Worm (Caenorhabditis elegans) whole organism, late embryonic: Measurements from ENCODE around the gene C34D10.5.
A peak's percentile ranks its signal among the peaks of the same experiment; 100 is the strongest.

Experiments used
- F13H6.1 ChIP-seq: sonication (generic microtip); optimal IDR thresholded peaks from 2 replicates; lab custom pipeline; 2016; ENCODE audit warnings: missing genetic modification characterization, missing compliant biosample characterization
- K02D7.2 ChIP-seq: sonication (generic microtip); optimal IDR thresholded peaks from 2 replicates; lab custom pipeline; 2017; ENCODE audit warnings: mild to moderate bottlenecking, missing genetic modification characterization, missing compliant biosample characterization
- ahr-1 ChIP-seq: sonication (generic microtip); optimal IDR thresholded peaks from 2 replicates; lab custom pipeline; 2016; ENCODE audit warnings: missing genetic modification characterization, missing compliant biosample characterization
- ceh-14 ChIP-seq: sonication (generic microtip); optimal IDR thresholded peaks from 2 replicates; lab custom pipeline; 2016; ENCODE audit warnings: missing genotype, missing genetic modification characterization, missing compliant biosample characterization
- ceh-18 ChIP-seq: sonication (generic microtip); optimal IDR thresholded peaks from 2 replicates; lab custom pipeline; 2016; ENCODE audit warnings: missing genetic modification characterization, missing compliant biosample characterization
- ceh-19 ChIP-seq: fragments of 200-800 bp; sonication (Bioruptor generic); optimal IDR thresholded peaks from 2 replicates; lab custom pipeline; 2018; ENCODE audit warnings: mild to moderate bottlenecking, missing genetic modification characterization, missing compliant biosample characterization
- ceh-22 ChIP-seq: sonication (generic microtip); optimal IDR thresholded peaks from 2 replicates; lab custom pipeline; 2017; ENCODE audit warnings: missing biosample characterization, missing genetic modification characterization
- ceh-24 ChIP-seq: sonication (generic microtip); optimal IDR thresholded peaks from 2 replicates; lab custom pipeline; 2016; ENCODE audit warnings: mild to moderate bottlenecking, missing genetic modification characterization, missing compliant biosample characterization
- ceh-30 ChIP-seq: fragments of 150-350 bp; optimal IDR thresholded peaks from 2 replicates; lab custom pipeline; 2014; ENCODE audit warnings: missing biosample characterization, missing genetic modification characterization
- ceh-34 ChIP-seq: sonication (generic microtip); optimal IDR thresholded peaks from 2 replicates; lab custom pipeline; 2016; ENCODE audit warnings: mild to moderate bottlenecking, missing genetic modification characterization, missing compliant biosample characterization
- ceh-45 ChIP-seq: fragments of 200-800 bp; sonication (Bioruptor generic); IDR thresholded peaks from 2 replicates; pipeline ENCODE4 v1.3.6; 2022; ENCODE audit warnings: missing genetic modification reagents, missing genetic modification characterization, missing compliant biosample characterization
- ceh-48 ChIP-seq: sonication (generic microtip); optimal IDR thresholded peaks from 2 replicates; lab custom pipeline; 2016; ENCODE audit warnings: missing genetic modification characterization, inconsistent platforms, missing compliant biosample characterization
- ceh-6 ChIP-seq: fragments of 200-800 bp; sonication (Bioruptor generic); optimal IDR thresholded peaks from 2 replicates; lab custom pipeline; 2018; ENCODE audit warnings: mild to moderate bottlenecking, missing genetic modification characterization, missing compliant biosample characterization
- ceh-9 ChIP-seq: sonication (generic microtip); optimal IDR thresholded peaks from 2 replicates; lab custom pipeline; 2016; ENCODE audit warnings: mild to moderate bottlenecking, missing genetic modification characterization, inconsistent platforms, missing compliant biosample characterization
- dve-1 ChIP-seq: sonication (generic microtip); optimal IDR thresholded peaks from 2 replicates; lab custom pipeline; 2017; ENCODE audit warnings: antibody characterized with exemption, mild to moderate bottlenecking, missing genetic modification characterization, missing compliant biosample characterization
- elt-2 ChIP-seq: sonication (generic microtip); optimal IDR thresholded peaks from 2 replicates; lab custom pipeline; 2016; ENCODE audit warnings: missing genetic modification reagents, missing genetic modification characterization, missing compliant biosample characterization
- elt-4 ChIP-seq: sonication (generic microtip); optimal IDR thresholded peaks from 2 replicates; lab custom pipeline; 2016; ENCODE audit warnings: missing genetic modification characterization, missing compliant biosample characterization
- fax-1 ChIP-seq: sonication (generic microtip); optimal IDR thresholded peaks from 2 replicates; lab custom pipeline; 2016; ENCODE audit warnings: missing genotype, missing genetic modification characterization, missing compliant biosample characterization
- fkh-6 ChIP-seq: sonication (generic microtip); optimal IDR thresholded peaks from 2 replicates; lab custom pipeline; 2016; ENCODE audit warnings: missing genetic modification characterization, missing compliant biosample characterization
- hlh-13 ChIP-seq: fragments of 200-800 bp; sonication (Bioruptor generic); optimal IDR thresholded peaks from 2 replicates; lab custom pipeline; 2018; ENCODE audit warnings: mild to moderate bottlenecking, missing genetic modification characterization, missing compliant biosample characterization
- hlh-15 ChIP-seq: sonication (generic microtip); optimal IDR thresholded peaks from 2 replicates; lab custom pipeline; 2016; ENCODE audit warnings: missing genetic modification characterization, missing compliant biosample characterization
- hlh-30 ChIP-seq: sonication (generic microtip); optimal IDR thresholded peaks from 2 replicates; lab custom pipeline; 2017; ENCODE audit warnings: antibody characterized with exemption, missing genetic modification characterization, missing compliant biosample characterization; ENCODE audit not compliant: insufficient read depth
- hlh-8 ChIP-seq: sonication (generic microtip); optimal IDR thresholded peaks from 2 replicates; lab custom pipeline; 2016; ENCODE audit warnings: missing genotype, missing genetic modification characterization, missing compliant biosample characterization
- lim-6 ChIP-seq: sonication (generic microtip); optimal IDR thresholded peaks from 2 replicates; lab custom pipeline; 2016; ENCODE audit warnings: missing genetic modification characterization, missing compliant biosample characterization
- madf-2 ChIP-seq: sonication (generic microtip); optimal IDR thresholded peaks from 2 replicates; lab custom pipeline; 2017; ENCODE audit warnings: missing genetic modification characterization, missing compliant biosample characterization
- nfya-1 ChIP-seq: sonication (generic microtip); optimal IDR thresholded peaks from 2 replicates; lab custom pipeline; 2017; ENCODE audit warnings: missing genetic modification characterization, mild to moderate bottlenecking, missing compliant biosample characterization, antibody characterized with exemption, moderate library complexity
- nhr-11 ChIP-seq: fragments of 150-350 bp; optimal IDR thresholded peaks from 2 replicates; lab custom pipeline; 2014; ENCODE audit warnings: missing biosample characterization, missing genetic modification characterization
- pat-9 ChIP-seq: fragments of 200-800 bp; sonication (Bioruptor generic); optimal IDR thresholded peaks from 2 replicates; lab custom pipeline; 2018; ENCODE audit warnings: mild to moderate bottlenecking, missing genetic modification characterization, moderate library complexity, missing compliant biosample characterization
- pax-1 ChIP-seq: fragments of 150-350 bp; optimal IDR thresholded peaks from 2 replicates; lab custom pipeline; 2014; ENCODE audit warnings: missing biosample characterization, missing genetic modification characterization
- pha-2 ChIP-seq: sonication (generic microtip); optimal IDR thresholded peaks from 2 replicates; lab custom pipeline; 2017; ENCODE audit warnings: mild to moderate bottlenecking, missing genetic modification characterization, missing compliant biosample characterization
- pha-4 ChIP-seq: fragments of 150-350 bp; optimal IDR thresholded peaks from 2 replicates; lab custom pipeline; 2018; ENCODE audit warnings: missing biosample characterization, missing genetic modification reagents, missing genetic modification characterization
- ref-2 ChIP-seq: sonication (generic microtip); optimal IDR thresholded peaks from 2 replicates; lab custom pipeline; 2016; ENCODE audit warnings: missing genetic modification characterization, missing compliant biosample characterization
- rnt-1 ChIP-seq: sonication (generic microtip); optimal IDR thresholded peaks from 2 replicates; lab custom pipeline; 2016; ENCODE audit warnings: missing genetic modification characterization, missing compliant biosample characterization
- sox-2 ChIP-seq: fragments of 200-800 bp; sonication (Bioruptor generic); IDR thresholded peaks from 2 replicates; pipeline ENCODE4 v1.3.6; 2022; ENCODE audit warnings: missing genetic modification reagents, missing genetic modification characterization, missing compliant biosample characterization
- syd-9 ChIP-seq: sonication (generic microtip); optimal IDR thresholded peaks from 2 replicates; lab custom pipeline; 2016; ENCODE audit warnings: mild to moderate bottlenecking, missing genetic modification characterization, moderate library complexity, missing compliant biosample characterization
- tbx-2 ChIP-seq: sonication (generic microtip); optimal IDR thresholded peaks from 2 replicates; lab custom pipeline; 2016; ENCODE audit warnings: missing genetic modification characterization, missing compliant biosample characterization
- ttx-3 ChIP-seq: sonication (generic microtip); optimal IDR thresholded peaks from 2 replicates; lab custom pipeline; 2016; ENCODE audit warnings: missing genetic modification reagents, missing genetic modification characterization, missing compliant biosample characterization
- unc-3 ChIP-seq, 2 experiments: fragments of 200-800 bp in 1 of 2; sonication (Bioruptor generic) in 1 of 2; sonication (generic microtip) in 1 of 2; conservative IDR thresholded peaks in 1 of 2; optimal IDR thresholded peaks in 1 of 2; 2 replicates each; pipeline versions ENCODE4 v1.3.6 to Lab custom; 2016 to 2022; ENCODE audit warnings: missing compliant biosample characterization in 2 of 2, missing genetic modification characterization in 2 of 2, missing genetic modification reagents in 1 of 2
- unc-55 ChIP-seq: sonication (generic microtip); optimal IDR thresholded peaks from 2 replicates; lab custom pipeline; 2017; ENCODE audit warnings: missing biosample characterization, missing genetic modification reagents, missing genetic modification characterization
- zip-5 ChIP-seq: sonication (generic microtip); optimal IDR thresholded peaks from 2 replicates; lab custom pipeline; 2016; ENCODE audit warnings: missing genetic modification characterization, missing compliant biosample characterization
- ztf-16 ChIP-seq: sonication (generic microtip); optimal IDR thresholded peaks from 2 replicates; lab custom pipeline; 2017; ENCODE audit warnings: missing genetic modification characterization, missing compliant biosample characterization

C34D10.5 gene

DNA sequence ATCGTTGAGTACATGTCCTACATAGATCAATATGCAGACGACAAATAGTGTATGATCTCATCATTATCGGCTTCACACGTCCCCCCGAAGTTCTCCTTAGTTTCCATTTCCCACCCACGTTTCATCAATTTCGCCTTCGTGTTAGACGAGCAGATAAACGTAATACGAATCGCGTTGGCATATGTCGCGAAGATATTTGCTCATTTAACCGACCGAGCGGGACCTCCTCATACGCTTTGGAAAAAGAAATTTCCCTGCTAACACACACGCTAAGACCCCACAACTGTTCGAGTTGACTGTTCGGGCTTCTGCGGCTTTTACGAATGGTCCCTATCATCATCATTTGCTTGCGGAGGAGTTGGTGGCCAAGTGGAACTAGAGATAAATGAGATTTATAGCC is 36.7 kb downstream of the C34D10.5 start:
- TF ChIP-seq ceh-18, result peak; percentile 3
- no peak for TF ChIP-seq dve-1
- TF ChIP-seq unc-55 (GFP tag; lab: Kevin White, UChicago), result peak; percentile 26
- peak; percentile 42 for TF ChIP-seq ceh-34
- peak; percentile 78 for TF ChIP-seq rnt-1 (tag; lab: Kevin White, UChicago)

DNA sequence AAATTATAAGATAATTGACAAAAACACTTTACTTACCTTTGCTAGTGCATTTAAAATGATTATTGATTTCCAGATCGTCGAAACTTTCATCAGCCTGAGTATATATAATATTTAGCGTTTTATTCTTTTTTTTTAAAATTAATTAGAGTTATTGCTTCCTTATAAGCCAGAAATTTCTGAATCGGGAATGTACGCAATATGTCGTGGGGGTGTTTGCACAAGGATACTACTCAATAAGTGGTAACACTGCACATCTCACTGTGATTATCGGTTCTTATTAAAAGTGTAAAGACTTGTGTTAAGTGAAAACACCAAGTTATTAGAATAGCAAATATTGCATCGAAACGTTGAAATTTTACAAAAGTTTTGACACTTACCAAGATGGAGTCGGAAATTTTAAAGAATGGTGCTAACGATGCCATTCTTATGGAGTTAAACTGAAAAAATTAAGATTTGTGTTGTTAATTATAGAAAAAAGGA is 40.0 kb downstream of the C34D10.5 start, which contains the start of gene dim-1:
Gene dim-1, minus strand, starts transcription at position 430 of the 480 bp plus-strand sequence.
- TF ChIP-seq ceh-6 (GFP tag; lab: Kevin White, UChicago) (no peak), syd-9 (tag; lab: Kevin White, UChicago) (no peak), ttx-3 (tag; lab: Kevin White, UChicago) (no peak), madf-2 (no peak), ceh-9 (tag; lab: Kevin White, UChicago) (no peak), zip-5 (tag; lab: Kevin White, UChicago) (no peak), ceh-14 (tag; lab: Kevin White, UChicago) (no peak), fax-1 (tag; lab: Kevin White, UChicago) (no peak), ceh-22 (tag; lab: Kevin White, UChicago) (no peak), unc-3 (GFP tag; conservative IDR thresholded peaks at IDR 0.05; lab: Robert Waterston, UW) (no peak), unc-3 (tag; optimal IDR thresholded peaks at IDR 0.05; lab: Kevin White, UChicago) (no peak), K02D7.2 (tag; lab: Kevin White, UChicago) (no peak), tbx-2 (tag; lab: Kevin White, UChicago) (no peak), pax-1 (tag; lab: Kevin White, UChicago) (no peak), lim-6 (no peak), ref-2 (no peak), F13H6.1 (tag; lab: Kevin White, UChicago) (no peak), ztf-16 (tag; lab: Kevin White, UChicago) (no peak), ceh-24 (tag; lab: Kevin White, UChicago) (no peak), fkh-6 (tag; lab: Kevin White, UChicago) (no peak)

DNA sequence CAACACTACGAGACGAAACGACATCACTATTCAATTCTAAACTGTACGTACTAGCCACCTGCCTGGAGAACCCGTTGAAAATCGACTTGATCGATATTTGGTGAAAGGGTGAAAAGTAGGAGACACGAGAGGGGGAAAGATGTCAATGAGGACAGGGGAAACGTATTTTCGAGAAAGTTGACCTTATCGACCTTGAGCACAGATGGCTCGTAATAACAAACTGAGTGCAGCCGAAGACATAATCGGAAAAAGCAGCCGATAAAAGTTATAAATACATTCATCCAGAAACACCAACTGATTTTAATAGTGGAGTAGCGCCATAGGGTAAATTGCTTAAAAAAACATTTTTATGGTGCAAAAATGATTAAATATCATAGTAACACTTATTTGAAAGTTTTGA is 42.2 kb downstream of the C34D10.5 start:
- TF ChIP-seq elt-2 (tag; lab: Kevin White, UChicago) (no peak), unc-55 (GFP tag; lab: Kevin White, UChicago) (no peak), nfya-1 (tag; lab: Kevin White, UChicago) (no peak), K02D7.2 (tag; lab: Kevin White, UChicago) (no peak), pha-2 (tag; lab: Kevin White, UChicago) (no peak), elt-4 (no peak), madf-2 (no peak)

DNA sequence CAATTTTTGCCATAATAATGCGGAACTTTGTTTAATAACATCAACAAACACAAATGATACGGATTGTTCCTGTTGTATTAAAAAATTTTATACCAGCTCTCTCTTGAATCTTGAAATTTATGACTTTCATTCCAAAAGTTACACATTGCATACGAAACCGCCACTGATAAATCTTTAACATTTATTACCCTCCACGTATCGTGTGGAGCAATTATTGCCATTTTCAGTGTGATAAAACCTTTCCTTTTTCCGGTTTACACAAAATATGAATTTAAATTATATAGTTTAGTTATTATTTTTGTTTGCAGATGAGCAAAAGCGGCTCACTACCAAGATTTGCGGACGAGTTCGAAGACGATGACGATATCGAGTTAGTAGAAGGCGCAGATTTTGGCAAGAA is 43.0 kb downstream of the C34D10.5 start, which contains the start of gene C18A11.3:
Gene C18A11.3, plus strand, starts transcription at position 301 of the 400 bp plus-strand sequence.
- no peak for TF ChIP-seq ahr-1 (tag; lab: Kevin White, UChicago)
- TF ChIP-seq hlh-15, result no peak
- no peak for TF ChIP-seq ceh-30
- no peak for TF ChIP-seq hlh-13 (GFP tag; lab: Kevin White, UChicago)
- TF ChIP-seq ceh-48 (tag; lab: Kevin White, UChicago), result no peak
- TF ChIP-seq nhr-11, result no peak
- TF ChIP-seq pat-9 (tag; lab: Kevin White, UChicago), result no peak
- no peak for TF ChIP-seq unc-55 (GFP tag; lab: Kevin White, UChicago)
- TF ChIP-seq sox-2 (GFP tag; lab: Robert Waterston, UW), result no peak
- no peak for TF ChIP-seq hlh-8 (tag; lab: Kevin White, UChicago)
- no peak for TF ChIP-seq elt-4
- no peak for TF ChIP-seq pha-4
- TF ChIP-seq rnt-1 (tag; lab: Kevin White, UChicago), result no peak
- TF ChIP-seq ceh-45 (GFP tag; lab: Robert Waterston, UW), result no peak
- TF ChIP-seq F13H6.1 (tag; lab: Kevin White, UChicago), result no peak
- TF ChIP-seq ceh-19 (GFP tag; lab: Kevin White, UChicago), result no peak
- TF ChIP-seq K02D7.2 (tag; lab: Kevin White, UChicago), result no peak
- TF ChIP-seq hlh-30 (tag; lab: Kevin White, UChicago), result no peak
- no peak for TF ChIP-seq ref-2
